Worm (Caenorhabditis elegans) whole organism, L3 larva: ENCODE measurements around the gene metl-13.

ENCODE experiments used
- ama-1 ChIP-seq: fragments of 150-350 bp; optimal IDR thresholded peaks from 2 replicates; lab custom pipeline; 2018
- fkh-10 ChIP-seq: sonication (generic microtip); optimal IDR thresholded peaks from 2 replicates; lab custom pipeline; 2017; ENCODE audit warnings: missing biosample characterization, missing genetic modification reagents, missing genetic modification characterization
- jun-1 ChIP-seq: fragments of 150-350 bp; optimal IDR thresholded peaks from 2 replicates; lab custom pipeline; 2014; ENCODE audit warnings: missing biosample characterization, missing genetic modification reagents, missing genetic modification characterization
- nhr-12 ChIP-seq: fragments of 150-350 bp; optimal IDR thresholded peaks from 2 replicates; lab custom pipeline; 2014; ENCODE audit warnings: missing biosample characterization, missing genetic modification characterization
- nhr-23 ChIP-seq: fragments of 150-350 bp; optimal IDR thresholded peaks from 2 replicates; lab custom pipeline; 2014; ENCODE audit warnings: missing biosample characterization, missing genetic modification reagents, missing genetic modification characterization
- nhr-237 ChIP-seq: fragments of 150-350 bp; optimal IDR thresholded peaks from 2 replicates; lab custom pipeline; 2014; ENCODE audit warnings: missing biosample characterization, missing genetic modification characterization
- nhr-25 ChIP-seq: sonication (generic microtip); optimal IDR thresholded peaks from 2 replicates; lab custom pipeline; 2017; ENCODE audit warnings: missing biosample characterization, missing genetic modification characterization
- snpc-4 ChIP-seq: fragments of 150-350 bp; optimal IDR thresholded peaks from 2 replicates; lab custom pipeline; 2014; ENCODE audit warnings: missing biosample characterization, missing genetic modification characterization
- tbx-2 ChIP-seq: sonication (generic microtip); optimal IDR thresholded peaks from 2 replicates; lab custom pipeline; 2016; ENCODE audit warnings: mild to moderate bottlenecking, missing genetic modification characterization, missing compliant biosample characterization
- unc-62 ChIP-seq: fragments of 150-350 bp; sonication (generic microtip); optimal IDR thresholded peaks from 4 replicates; lab custom pipeline; 2014; ENCODE audit warnings: missing biosample characterization, missing genetic modification reagents, missing genetic modification characterization

ce11 chrIV:6602376-6602775 is 32.5 kb upstream of the metl-13 start, which contains the start of gene F15B10.3:
- TF ChIP-seq nhr-12 (tag; lab: Kevin White, UChicago) = no peak
- TF ChIP-seq nhr-23 = no peak
- no peak for TF ChIP-seq snpc-4 (tag; lab: Kevin White, UChicago)
- TF ChIP-seq nhr-25 (tag; lab: Kevin White, UChicago) = no peak
- no peak for TF ChIP-seq ama-1
- TF ChIP-seq jun-1 = no peak
- TF ChIP-seq fkh-10 (GFP tag; lab: Kevin White, UChicago) = no peak
- no peak for TF ChIP-seq nhr-237
- TF ChIP-seq unc-62 (GFP tag; lab: Kevin White, UChicago) = no peak
- no peak for TF ChIP-seq tbx-2 (tag; lab: Kevin White, UChicago)
